Fruit fly (Drosophila melanogaster) whole organism, wandering third instar larva: Measurements from ENCODE around the gene CG42458.
A peak's percentile ranks its signal among the peaks of the same experiment; 100 is the strongest.

Experiments
- Abd-B ChIP-seq: fragments of >200 bp; optimal IDR thresholded peaks from 2 replicates; lab custom pipeline; 2017; ENCODE audit warnings: missing biosample characterization, missing genetic modification characterization
- CG9705 ChIP-seq: fragments of 200-800 bp; sonication (Bioruptor generic); optimal IDR thresholded peaks from 2 replicates; lab custom pipeline; 2018; ENCODE audit warnings: missing biosample characterization, mild to moderate bottlenecking, missing genetic modification characterization
- CrebA ChIP-seq: fragments of 200-800 bp; sonication (Bioruptor generic); optimal IDR thresholded peaks from 2 replicates; lab custom pipeline; 2016; ENCODE audit warnings: missing biosample characterization, mild to moderate bottlenecking, missing genetic modification characterization, borderline replicate concordance
- Dfd ChIP-seq: fragments of >200 bp; optimal IDR thresholded peaks from 2 replicates; lab custom pipeline; 2017; ENCODE audit warnings: missing biosample characterization, missing genetic modification characterization
- Dif ChIP-seq: fragments of 200-275, 200-300 bp; sonication (Bioruptor generic); optimal IDR thresholded peaks from 2 replicates; lab custom pipeline; 2018; ENCODE audit warnings: missing biosample characterization, missing genetic modification characterization; ENCODE audit not compliant: partially characterized antibody
- GATAd ChIP-seq: sonication (Bioruptor generic); optimal IDR thresholded peaks from 2 replicates; lab custom pipeline; 2016; ENCODE audit warnings: missing biosample characterization, missing genetic modification characterization
- Hnf4 ChIP-seq: fragments of 200-800 bp; sonication (Bioruptor generic); optimal IDR thresholded peaks from 2 replicates; lab custom pipeline; 2016; ENCODE audit warnings: missing biosample characterization, mild to moderate bottlenecking, missing genetic modification characterization
- Hr78 ChIP-seq: fragments of >200 bp; optimal IDR thresholded peaks from 2 replicates; lab custom pipeline; 2017; ENCODE audit warnings: missing biosample characterization, missing genetic modification characterization
- Hr83 ChIP-seq: fragments of 200-300 bp; sonication (Bioruptor generic); optimal IDR thresholded peaks from 2 replicates; lab custom pipeline; 2016; ENCODE audit warnings: missing biosample characterization, mild to moderate bottlenecking, missing genetic modification characterization, moderate library complexity; ENCODE audit not compliant: poor library complexity, severe bottlenecking
- Jra ChIP-seq: sonication (Bioruptor generic); optimal IDR thresholded peaks from 2 replicates; lab custom pipeline; 2016; ENCODE audit warnings: missing biosample characterization, missing genetic modification characterization
- Mio ChIP-seq: sonication (Bioruptor generic); optimal IDR thresholded peaks from 2 replicates; lab custom pipeline; 2016; ENCODE audit warnings: missing biosample characterization, missing genetic modification characterization
- Myc ChIP-seq: fragments of >200 bp; optimal IDR thresholded peaks from 2 replicates; lab custom pipeline; 2017
- N ChIP-seq: fragments of >200 bp; optimal IDR thresholded peaks from 2 replicates; lab custom pipeline; 2018; ENCODE audit warnings: missing biosample characterization, missing external identifiers, missing genetic modification characterization
- OdsH ChIP-seq: fragments of 200-800 bp; sonication (Bioruptor generic); optimal IDR thresholded peaks from 2 replicates; lab custom pipeline; 2016; ENCODE audit warnings: missing biosample characterization, mild to moderate bottlenecking, missing genetic modification characterization
- Rel ChIP-seq, 2 experiments: fragments of 200-800 bp; sonication (Bioruptor generic) in 1 of 2; optimal IDR thresholded peaks; 2 replicates in 1 of 2; 3 replicates in 1 of 2; lab custom pipeline; 2016 to 2019; ENCODE audit warnings: mild to moderate bottlenecking in 2 of 2, missing biosample characterization in 2 of 2, missing genetic modification characterization in 2 of 2, moderate library complexity in 1 of 2
- Sp1 ChIP-seq: fragments of 200-800 bp; sonication (Bioruptor generic); optimal IDR thresholded peaks from 3 replicates; lab custom pipeline; 2019; ENCODE audit warnings: missing biosample characterization, mild to moderate bottlenecking, missing genetic modification characterization, moderate library complexity
- Vsx2 ChIP-seq: fragments of 200-300, 225-300 bp; sonication (Bioruptor generic); optimal IDR thresholded peaks from 2 replicates; lab custom pipeline; 2018; ENCODE audit warnings: missing biosample characterization, missing genetic modification characterization; ENCODE audit not compliant: partially characterized antibody
- brk ChIP-seq: fragments of 200-800 bp; sonication (Bioruptor generic); optimal IDR thresholded peaks from 2 replicates; lab custom pipeline; 2016; ENCODE audit warnings: missing biosample characterization, mild to moderate bottlenecking, missing genetic modification characterization
- dl ChIP-seq, 2 experiments: fragments of 175-275, 200-275 bp in 1 of 2; fragments of 200-275 bp in 1 of 2; sonication (Bioruptor generic); optimal IDR thresholded peaks; lab custom pipeline; 2018; ENCODE audit warnings: mild to moderate bottlenecking in 2 of 2, missing biosample characterization in 2 of 2, missing genetic modification characterization in 2 of 2, moderate library complexity in 2 of 2; ENCODE audit not compliant: partially characterized antibody in 2 of 2, insufficient read depth in 1 of 2
- dmrt93B ChIP-seq: fragments of 200-800 bp; sonication (Bioruptor generic); optimal IDR thresholded peaks from 2 replicates; lab custom pipeline; 2018; ENCODE audit warnings: missing biosample characterization, mild to moderate bottlenecking, missing genetic modification characterization
- dsf ChIP-seq: sonication (Bioruptor generic); optimal IDR thresholded peaks from 2 replicates; lab custom pipeline; 2016; ENCODE audit warnings: missing biosample characterization, missing genetic modification characterization, borderline replicate concordance
- ey ChIP-seq: fragments of 200-800 bp; sonication (Bioruptor generic); optimal IDR thresholded peaks from 2 replicates; lab custom pipeline; 2016; ENCODE audit warnings: missing biosample characterization, missing genetic modification characterization
- foxo ChIP-seq, 2 experiments: fragments of 200-800 bp; sonication (Bioruptor generic); optimal IDR thresholded peaks; 2 replicates in 1 of 2; 3 replicates in 1 of 2; lab custom pipeline; 2016 to 2017; ENCODE audit warnings: missing biosample characterization in 2 of 2, missing genetic modification characterization in 2 of 2
- h ChIP-seq: fragments of 200-800 bp; sonication (Bioruptor generic); optimal IDR thresholded peaks from 3 replicates; lab custom pipeline; 2016; ENCODE audit warnings: missing biosample characterization, mild to moderate bottlenecking, missing genetic modification characterization
- jim ChIP-seq: fragments of 175-275, 200-325 bp; sonication (Bioruptor generic); optimal IDR thresholded peaks from 2 replicates; lab custom pipeline; 2016; ENCODE audit warnings: missing biosample characterization, mild to moderate bottlenecking, missing genetic modification characterization
- lola ChIP-seq: fragments of >200 bp; optimal IDR thresholded peaks from 2 replicates; lab custom pipeline; 2017; ENCODE audit warnings: missing biosample characterization, missing genetic modification characterization
- pan ChIP-seq: fragments of >200 bp; optimal IDR thresholded peaks from 2 replicates; lab custom pipeline; 2017
- psq ChIP-seq: fragments of 200-800 bp; sonication (Bioruptor generic); optimal IDR thresholded peaks from 3 replicates; lab custom pipeline; 2017; ENCODE audit warnings: missing biosample characterization, mild to moderate bottlenecking, missing genetic modification characterization, moderate library complexity
- rgr ChIP-seq: fragments of 200-800 bp; sonication (Bioruptor generic); optimal IDR thresholded peaks from 3 replicates; lab custom pipeline; 2016; ENCODE audit warnings: missing biosample characterization, mild to moderate bottlenecking, missing genetic modification characterization
- sage ChIP-seq: fragments of 200-800 bp; sonication (Bioruptor generic); optimal IDR thresholded peaks from 2 replicates; lab custom pipeline; 2016; ENCODE audit warnings: missing biosample characterization, mild to moderate bottlenecking, missing genetic modification characterization
- sv ChIP-seq: fragments of 200-800 bp; sonication (Bioruptor generic); optimal IDR thresholded peaks from 3 replicates; lab custom pipeline; 2016; ENCODE audit warnings: missing biosample characterization, missing genetic modification characterization
- tai ChIP-seq: sonication (Bioruptor generic); optimal IDR thresholded peaks from 2 replicates; lab custom pipeline; 2016; ENCODE audit warnings: missing biosample characterization, missing genetic modification characterization
- usp ChIP-seq: fragments of >200 bp; optimal IDR thresholded peaks from 2 replicates; lab custom pipeline; 2017; ENCODE audit warnings: missing biosample characterization, missing genetic modification characterization
- woc ChIP-seq: sonication (Bioruptor generic); optimal IDR thresholded peaks from 2 replicates; lab custom pipeline; 2016; ENCODE audit warnings: missing biosample characterization, mild to moderate bottlenecking, missing genetic modification characterization

CG42458 gene

DNA sequence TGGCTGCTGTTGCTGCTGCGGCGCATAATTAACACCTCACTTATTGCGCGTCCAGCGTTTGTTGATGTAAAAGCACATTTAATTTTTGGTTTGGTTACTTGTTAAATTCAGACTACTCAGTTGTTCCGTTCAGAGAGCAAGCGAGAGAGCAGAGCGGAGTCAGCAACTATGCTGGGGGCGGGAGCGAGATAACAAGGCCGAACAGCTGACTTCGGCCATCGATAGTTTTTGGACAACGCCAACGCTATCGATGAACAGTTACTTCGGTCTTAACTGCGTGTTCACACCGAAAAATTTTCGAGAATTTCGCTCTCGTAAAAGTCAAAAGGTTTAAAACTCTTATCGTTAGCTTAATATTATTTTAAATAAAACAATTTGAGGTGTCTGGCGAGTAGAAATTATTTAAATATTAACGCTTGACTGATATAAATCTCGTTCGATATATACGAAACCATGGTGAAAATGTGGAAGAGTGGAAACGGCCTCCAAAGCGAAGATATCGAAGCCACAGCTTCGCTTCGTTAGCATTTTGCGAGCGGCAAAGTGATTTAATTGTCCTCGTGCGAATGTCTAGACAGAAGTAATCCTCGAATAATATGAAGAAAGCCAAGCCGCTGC lies 42.2 kb upstream of the CG42458 start, which contains the start of the genes SMSr and smid (continued):
- TF ChIP-seq psq (GFP tag; lab: Kevin White, UChicago) (peak; percentile 32), dsf (GFP tag; lab: Kevin White, UChicago) (peak; percentile 28), GATAd (GFP tag; lab: Kevin White, UChicago) (no peak), Abd-B (GFP tag; lab: Kevin White, UChicago) (no peak), Jra (GFP tag; lab: Kevin White, UChicago) (peak; percentile 72)

DNA sequence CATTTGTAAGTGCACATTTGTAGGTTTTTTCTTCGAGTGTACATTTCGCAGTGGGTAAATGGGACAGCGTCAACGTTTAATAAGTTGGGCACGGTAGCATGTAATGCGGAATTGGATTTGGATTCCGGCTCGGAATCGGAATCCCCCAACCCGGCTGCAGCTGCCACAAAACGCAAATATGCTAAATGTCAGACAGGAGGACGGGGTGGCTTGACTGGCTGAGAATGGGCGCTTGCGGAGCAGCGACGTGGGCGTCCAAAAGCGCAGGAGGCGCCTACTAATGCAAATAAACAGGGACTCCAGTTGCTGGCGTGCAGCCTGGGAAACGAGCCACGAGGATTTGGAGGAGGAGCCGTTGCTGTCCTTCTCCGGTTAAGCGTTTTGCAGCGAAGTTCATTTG lies 35.8 kb upstream of the CG42458 start, which contains the start of gene CG8564:
TSS of gene CG8564 (minus strand) at position 101 of the 400 bp plus-strand sequence.
- TF ChIP-seq dmrt93B (GFP tag; lab: Kevin White, UChicago) (no peak), sage (GFP tag; lab: Kevin White, UChicago) (no peak), CrebA (no peak), rgr (GFP tag; lab: Kevin White, UChicago) (no peak), lola (GFP tag; lab: Kevin White, UChicago) (no peak), Vsx2 (GFP tag; lab: Kevin White, UChicago) (no peak), dl (GFP tag; optimal IDR thresholded peaks at IDR 0.05; lab: Kevin White, UChicago; ENCODE audit: insufficient read depth in 1 of 2, partially characterized antibody in 2 of 2) (no peak), Jra (GFP tag; lab: Kevin White, UChicago) (no peak), Myc (lab: Kevin White, UChicago) (no peak), foxo (GFP tag; optimal IDR thresholded peaks at IDR 0.05; lab: Kevin White, UChicago) (no peak), OdsH (GFP tag; lab: Kevin White, UChicago) (no peak)

DNA sequence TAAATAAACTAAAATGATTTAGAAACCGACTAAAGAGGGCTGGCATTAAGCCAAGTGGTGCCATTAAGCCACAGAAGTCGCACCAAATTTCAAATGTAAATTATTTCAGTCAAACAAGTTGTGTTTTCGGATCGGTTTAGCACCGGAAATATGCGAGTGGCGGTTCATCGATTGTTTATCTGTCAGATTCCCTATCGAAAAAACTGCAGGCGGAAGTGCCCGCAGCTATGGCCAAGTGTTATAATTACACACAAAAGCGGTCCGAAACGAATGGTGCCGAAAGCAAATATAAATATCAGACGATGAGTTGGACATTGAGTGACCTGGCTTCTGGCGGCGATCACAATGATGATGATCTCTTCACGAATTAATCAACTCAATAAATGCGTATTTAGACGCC lies 33.6 kb upstream of the CG42458 start:
- TF ChIP-seq Hr78 (GFP tag; lab: Kevin White, UChicago) (no peak), rgr (GFP tag; lab: Kevin White, UChicago) (no peak), tai (GFP tag; lab: Kevin White, UChicago) (no peak), Hnf4 (no peak), N (GFP tag; lab: Kevin White, UChicago) (no peak), foxo (GFP tag; optimal IDR thresholded peaks at IDR 0.05; lab: Kevin White, UChicago) (no peak), sage (GFP tag; lab: Kevin White, UChicago) (no peak), Dif (GFP tag; lab: Kevin White, UChicago) (no peak), jim (GFP tag; lab: Kevin White, UChicago) (no peak), psq (GFP tag; lab: Kevin White, UChicago) (no peak), Sp1 (GFP tag; lab: Kevin White, UChicago) (no peak), Rel (GFP tag; optimal IDR thresholded peaks at IDR 0.05; lab: Kevin White, UChicago) (no peak), Rel (tag; optimal IDR thresholded peaks at IDR 0.05; lab: Kevin White, UChicago) (no peak)

DNA sequence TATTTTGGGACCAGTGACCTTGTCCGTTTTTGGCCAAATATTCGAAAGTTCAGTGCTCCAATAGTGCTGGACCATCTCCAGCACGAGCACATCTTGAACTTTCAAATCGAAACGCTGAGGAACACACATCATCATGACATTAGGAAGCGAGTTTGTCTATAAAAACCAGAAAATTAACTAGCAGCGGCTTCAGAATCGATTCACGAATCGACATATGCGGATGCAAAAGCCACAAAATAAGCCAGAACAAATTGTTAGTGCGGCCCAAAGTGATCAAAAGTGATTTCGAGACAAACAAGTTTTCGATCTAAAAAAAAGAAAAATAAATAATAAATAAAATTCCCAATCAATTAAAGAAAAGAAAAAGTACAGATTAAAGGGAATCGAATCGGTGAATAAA lies 33.2 kb upstream of the CG42458 start, which contains the start of gene CG8563:
TSS of gene CG8563 (plus strand) at position 301 of the 400 bp plus-strand sequence.
- no peak for TF ChIP-seq Sp1 (GFP tag; lab: Kevin White, UChicago)
- TF ChIP-seq brk (GFP tag; lab: Kevin White, UChicago), result no peak
- TF ChIP-seq ey (GFP tag; lab: Kevin White, UChicago), result no peak
- no peak for TF ChIP-seq h (GFP tag; lab: Kevin White, UChicago)
- TF ChIP-seq N (GFP tag; lab: Kevin White, UChicago), result no peak
- no peak for TF ChIP-seq OdsH (GFP tag; lab: Kevin White, UChicago)
- no peak for TF ChIP-seq Jra (GFP tag; lab: Kevin White, UChicago)
- no peak for TF ChIP-seq Abd-B (GFP tag; lab: Kevin White, UChicago)
- no peak for TF ChIP-seq CrebA
- TF ChIP-seq psq (GFP tag; lab: Kevin White, UChicago), result no peak
- TF ChIP-seq CG9705 (GFP tag; lab: Kevin White, UChicago), result no peak
- TF ChIP-seq dmrt93B (GFP tag; lab: Kevin White, UChicago), result no peak
- TF ChIP-seq Hr83, result no peak
- TF ChIP-seq GATAd (GFP tag; lab: Kevin White, UChicago), result no peak
- no peak for TF ChIP-seq Dif (GFP tag; lab: Kevin White, UChicago)
- no peak for TF ChIP-seq Hnf4

DNA sequence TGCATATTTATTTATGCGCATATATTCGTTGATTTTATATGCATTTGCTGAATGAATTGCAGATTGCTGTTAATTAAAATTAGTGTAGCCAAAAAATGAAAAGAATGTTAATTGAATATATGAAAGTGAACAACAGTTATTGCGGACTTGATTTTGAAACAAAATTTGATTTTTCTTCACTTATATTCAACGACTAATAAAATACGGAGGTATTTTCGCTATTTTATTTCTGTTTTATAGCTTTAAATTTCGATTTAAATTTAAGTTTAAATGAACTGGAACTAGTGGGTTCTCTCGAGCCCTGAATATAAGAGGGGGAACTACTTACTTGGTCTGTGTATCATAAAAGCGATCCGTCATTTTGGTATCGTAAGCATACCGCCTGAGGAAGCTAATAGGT lies 27.6 kb upstream of the CG42458 start, which contains the start of gene CG32379:
TSS of gene CG32379 (plus strand) at position 301 of the 400 bp plus-strand sequence.
- TF ChIP-seq foxo (GFP tag; optimal IDR thresholded peaks at IDR 0.05; lab: Kevin White, UChicago), result no peak
- no peak for TF ChIP-seq CG9705 (GFP tag; lab: Kevin White, UChicago)
- no peak for TF ChIP-seq Rel (GFP tag; optimal IDR thresholded peaks at IDR 0.05; lab: Kevin White, UChicago)
- no peak for TF ChIP-seq Rel (tag; optimal IDR thresholded peaks at IDR 0.05; lab: Kevin White, UChicago)
- no peak for TF ChIP-seq lola (GFP tag; lab: Kevin White, UChicago)
- no peak for TF ChIP-seq sv (GFP tag; lab: Kevin White, UChicago)
- TF ChIP-seq Jra (GFP tag; lab: Kevin White, UChicago), result no peak
- TF ChIP-seq dmrt93B (GFP tag; lab: Kevin White, UChicago), result no peak
- TF ChIP-seq usp (GFP tag; lab: Kevin White, UChicago), result no peak
- no peak for TF ChIP-seq jim (GFP tag; lab: Kevin White, UChicago)
- TF ChIP-seq CrebA, result no peak
- no peak for TF ChIP-seq pan (lab: Kevin White, UChicago)
- no peak for TF ChIP-seq woc (GFP tag; lab: Kevin White, UChicago)
- no peak for TF ChIP-seq dl (GFP tag; optimal IDR thresholded peaks at IDR 0.05; lab: Kevin White, UChicago; ENCODE audit: insufficient read depth in 1 of 2, partially characterized antibody in 2 of 2)
- no peak for TF ChIP-seq Mio (GFP tag; lab: Kevin White, UChicago)
- TF ChIP-seq Dfd (GFP tag; lab: Kevin White, UChicago), result no peak
- no peak for TF ChIP-seq Hr83
- no peak for TF ChIP-seq dsf (GFP tag; lab: Kevin White, UChicago)
- TF ChIP-seq Hnf4, result no peak
- TF ChIP-seq brk (GFP tag; lab: Kevin White, UChicago), result no peak
- TF ChIP-seq, all 38 proteins: peak for 0
